Comparison of ENCODE assay signal across 1 fruit fly cellular context in genomic region chr3R:7074297-7075114, dm6.
A peak's percentile ranks its signal among the peaks of the same experiment; 100 is the strongest.
TF ChIP-seq lines count a peak whose summit lies in the region.

Gene Ufl1, minus strand, starts transcription at chr3R:7074452.
Gene CG1943, plus strand, starts transcription at chr3R:7074859.

TF ChIP-seq in whole organism, embryonic, 481 proteins besides CTCF, POLR2A, EP300 and RAD21 (continued from another document and continues in another):
- no peak for TF ChIP-seq lilli (GFP tag; optimal IDR thresholded peaks at IDR 0.05; lab: Kevin White, UChicago)
- no peak for TF ChIP-seq pan (optimal IDR thresholded peaks at IDR 0.05; lab: Kevin White, UChicago)
- no peak for TF ChIP-seq pan (GFP tag; optimal IDR thresholded peaks at IDR 0.05 in 1 of 2, IDR thresholded peaks at IDR 0.05 in 1 of 2)
- no peak for TF ChIP-seq tio (GFP tag; optimal IDR thresholded peaks at IDR 0.05; lab: Kevin White, UChicago)
- TF ChIP-seq D (optimal IDR thresholded peaks at IDR 0.05; lab: Kevin White, UChicago) = no peak
- TF ChIP-seq D (GFP tag; optimal IDR thresholded peaks at IDR 0.05; lab: Kevin White, UChicago) = no peak
- peak; percentile 88 for TF ChIP-seq pzg (GFP tag; optimal IDR thresholded peaks at IDR 0.05; lab: Kevin White, UChicago)
- peak; percentile 2 for TF ChIP-seq CG30020 (tag; optimal IDR thresholded peaks at IDR 0.05; lab: Kevin White, UChicago)
- TF ChIP-seq CG17186 (GFP tag; optimal IDR thresholded peaks at IDR 0.05; lab: Kevin White, UChicago) = peak; percentile 46
- no peak for TF ChIP-seq CG13123 (GFP tag; optimal IDR thresholded peaks at IDR 0.05; lab: Kevin White, UChicago)
- no peak for TF ChIP-seq CG18764 (GFP tag; optimal IDR thresholded peaks at IDR 0.05; lab: Kevin White, UChicago)
- no peak for TF ChIP-seq sr (GFP tag; IDR thresholded peaks at IDR 0.05; lab: Robert Waterston, UW)
- peak; percentile 78 for TF ChIP-seq cg (GFP tag; optimal IDR thresholded peaks at IDR 0.05; lab: Kevin White, UChicago)
- TF ChIP-seq Six4 (GFP tag; optimal IDR thresholded peaks at IDR 0.05; lab: Kevin White, UChicago) = no peak
- TF ChIP-seq CG2116 (GFP tag; optimal IDR thresholded peaks at IDR 0.05; lab: Kevin White, UChicago) = peak; percentile 83
- no peak for TF ChIP-seq CG17912 (GFP tag; optimal IDR thresholded peaks at IDR 0.05; lab: Kevin White, UChicago)
- peak; percentile 44 for TF ChIP-seq gcm (GFP tag; optimal IDR thresholded peaks at IDR 0.05; lab: Kevin White, UChicago)
- no peak for TF ChIP-seq Meics (GFP tag; optimal IDR thresholded peaks at IDR 0.05; lab: Kevin White, UChicago)
- TF ChIP-seq CG16863 (GFP tag; optimal IDR thresholded peaks at IDR 0.05; lab: Kevin White, UChicago) = no peak
- no peak for TF ChIP-seq sisA (GFP tag; IDR thresholded peaks at IDR 0.05; lab: Robert Waterston, UW)
- no peak for TF ChIP-seq CG18619 (GFP tag; optimal IDR thresholded peaks at IDR 0.05; lab: Kevin White, UChicago)
- TF ChIP-seq CG15011 (GFP tag; optimal IDR thresholded peaks at IDR 0.05; lab: Kevin White, UChicago) = no peak
- TF ChIP-seq YL-1 (GFP tag; optimal IDR thresholded peaks at IDR 0.05; lab: Kevin White, UChicago) = peak; percentile 69
- TF ChIP-seq CG31224 (GFP tag; IDR thresholded peaks at IDR 0.05; lab: Robert Waterston, UW) = no peak
- no peak for TF ChIP-seq CG1602 (GFP tag; optimal IDR thresholded peaks at IDR 0.05; lab: Kevin White, UChicago)
- peak; percentile 92 for TF ChIP-seq CG3995 (GFP tag; optimal IDR thresholded peaks at IDR 0.05; lab: Kevin White, UChicago)
- TF ChIP-seq CoRest (tag; optimal IDR thresholded peaks at IDR 0.05; lab: Kevin White, UChicago) = peak; percentile 67
- peak; percentile 25 for TF ChIP-seq Max (GFP tag; optimal IDR thresholded peaks at IDR 0.05; lab: Kevin White, UChicago)
- TF ChIP-seq MESR4 (GFP tag; optimal IDR thresholded peaks at IDR 0.05; lab: Kevin White, UChicago) = peak; percentile 75
- no peak for TF ChIP-seq E2f1 (GFP tag; IDR thresholded peaks at IDR 0.05; lab: Robert Waterston, UW)
- TF ChIP-seq CG5953 (GFP tag; IDR thresholded peaks at IDR 0.05; lab: Robert Waterston, UW) = no peak
- peak; percentile 86 for TF ChIP-seq pita (GFP tag; optimal IDR thresholded peaks at IDR 0.05; lab: Kevin White, UChicago)
- no peak for TF ChIP-seq CG4707 (GFP tag; optimal IDR thresholded peaks at IDR 0.05; lab: Kevin White, UChicago)
- TF ChIP-seq Lpt (GFP tag; optimal IDR thresholded peaks at IDR 0.05; lab: Kevin White, UChicago) = no peak
- no peak for TF ChIP-seq CG17385 (GFP tag; optimal IDR thresholded peaks at IDR 0.05; lab: Kevin White, UChicago)
- peak; percentile 99 for TF ChIP-seq nerfin-1 (tag; optimal IDR thresholded peaks at IDR 0.05; lab: Kevin White, UChicago)
- TF ChIP-seq Med (GFP tag; lab: Kevin White, UChicago) = peak; percentile 61
- peak in 1 of 2 experiments; percentile 35 for TF ChIP-seq bsh (GFP tag; optimal IDR thresholded peaks at IDR 0.05; lab: Kevin White, UChicago)
- peak; percentile 88 for TF ChIP-seq Sin3A (optimal IDR thresholded peaks at IDR 0.05; lab: Kevin White, UChicago)
- no peak for TF ChIP-seq CG5180 (GFP tag; optimal IDR thresholded peaks at IDR 0.05; lab: Kevin White, UChicago)
- no peak for TF ChIP-seq Gsc (GFP tag; IDR thresholded peaks at IDR 0.05; lab: Robert Waterston, UW)
- no peak for TF ChIP-seq HLH4C (GFP tag; IDR thresholded peaks at IDR 0.05; lab: Robert Waterston, UW; ENCODE audit: partially characterized antibody)
- no peak for TF ChIP-seq unpg (GFP tag; optimal IDR thresholded peaks at IDR 0.05; lab: Kevin White, UChicago)
- no peak for TF ChIP-seq nerfin-2 (GFP tag; IDR thresholded peaks at IDR 0.05; lab: Robert Waterston, UW; ENCODE audit: partially characterized antibody)
- TF ChIP-seq CG11398 (GFP tag; optimal IDR thresholded peaks at IDR 0.05; lab: Kevin White, UChicago) = no peak
- TF ChIP-seq CG14710 (tag; optimal IDR thresholded peaks at IDR 0.05; lab: Kevin White, UChicago) = peak; percentile 94
- no peak for TF ChIP-seq fd96Cb (tag; optimal IDR thresholded peaks at IDR 0.05; lab: Kevin White, UChicago)
- TF ChIP-seq CHES-1-like (GFP tag; optimal IDR thresholded peaks at IDR 0.05; lab: Kevin White, UChicago) = peak; percentile 71
- TF ChIP-seq CG18262 (tag; optimal IDR thresholded peaks at IDR 0.05; lab: Kevin White, UChicago) = no peak
- TF ChIP-seq CG8359 (GFP tag; optimal IDR thresholded peaks at IDR 0.05; lab: Kevin White, UChicago; ENCODE audit: borderline replicate concordance) = no peak
- no peak for TF ChIP-seq bcd (GFP tag; optimal IDR thresholded peaks at IDR 0.05; lab: Kevin White, UChicago)
- no peak for TF ChIP-seq bbx (GFP tag; IDR thresholded peaks at IDR 0.05; lab: Robert Waterston, UW; ENCODE audit: partially characterized antibody)
- peak; percentile 1 for TF ChIP-seq Dad (GFP tag; optimal IDR thresholded peaks at IDR 0.05; lab: Kevin White, UChicago)
- TF ChIP-seq Mad (GFP tag; optimal IDR thresholded peaks at IDR 0.05; lab: Kevin White, UChicago) = no peak
- TF ChIP-seq MBD-R2 (GFP tag; IDR thresholded peaks at IDR 0.05; lab: Robert Waterston, UW) = no peak
- no peak for TF ChIP-seq CG8290 (GFP tag; optimal IDR thresholded peaks at IDR 0.05; lab: Kevin White, UChicago)
- peak in 1 of 2 experiments; percentile 24 for TF ChIP-seq CG8290 (tag; optimal IDR thresholded peaks at IDR 0.05; lab: Kevin White, UChicago)
- no peak for TF ChIP-seq B-H2 (GFP tag; optimal IDR thresholded peaks at IDR 0.05; lab: Kevin White, UChicago)
- no peak for TF ChIP-seq zfh2 (GFP tag; optimal IDR thresholded peaks at IDR 0.05; lab: Kevin White, UChicago)
- no peak for TF ChIP-seq CG14965 (GFP tag; optimal IDR thresholded peaks at IDR 0.05; lab: Kevin White, UChicago; ENCODE audit: borderline replicate concordance)
- peak; percentile 6 for TF ChIP-seq CG17829 (tag; optimal IDR thresholded peaks at IDR 0.05; lab: Kevin White, UChicago)
- TF ChIP-seq CG7372 (GFP tag; IDR thresholded peaks at IDR 0.05; lab: Robert Waterston, UW) = no peak
- no peak for TF ChIP-seq ttk (GFP tag; IDR thresholded peaks at IDR 0.05; lab: Robert Waterston, UW)
- peak; percentile 58 for TF ChIP-seq CG2712 (tag; optimal IDR thresholded peaks at IDR 0.05; lab: Kevin White, UChicago)
- TF ChIP-seq NC2α (GFP tag; optimal IDR thresholded peaks at IDR 0.05; lab: Kevin White, UChicago) = no peak
- TF ChIP-seq hth (optimal IDR thresholded peaks at IDR 0.05; lab: Kevin White, UChicago) = no peak
- peak; percentile 92 for TF ChIP-seq Lhr (GFP tag; optimal IDR thresholded peaks at IDR 0.05; lab: Kevin White, UChicago)
- TF ChIP-seq CG6254 (GFP tag; optimal IDR thresholded peaks at IDR 0.05; lab: Kevin White, UChicago) = peak; percentile 3
- peak; percentile 74 for TF ChIP-seq ewg (GFP tag; optimal IDR thresholded peaks at IDR 0.05; lab: Kevin White, UChicago)
- no peak for TF ChIP-seq sima (GFP tag; optimal IDR thresholded peaks at IDR 0.05; lab: Kevin White, UChicago)
- TF ChIP-seq CG2889 (GFP tag; IDR thresholded peaks at IDR 0.05; lab: Robert Waterston, UW) = no peak
- TF ChIP-seq pho (GFP tag; optimal IDR thresholded peaks at IDR 0.05; lab: Kevin White, UChicago) = peak; percentile 20
- TF ChIP-seq Asciz (GFP tag; optimal IDR thresholded peaks at IDR 0.05; lab: Kevin White, UChicago) = no peak
- TF ChIP-seq HHEX (GFP tag; optimal IDR thresholded peaks at IDR 0.05; lab: Kevin White, UChicago) = no peak
- TF ChIP-seq insv (GFP tag; optimal IDR thresholded peaks at IDR 0.05; lab: Kevin White, UChicago) = peak in 1 of 2 experiments; percentile 31
- TF ChIP-seq da (GFP tag; optimal IDR thresholded peaks at IDR 0.05; lab: Kevin White, UChicago) = no peak
- no peak for TF ChIP-seq CG32772 (GFP tag; IDR thresholded peaks at IDR 0.05; lab: Robert Waterston, UW)
- TF ChIP-seq CG12219 (GFP tag; optimal IDR thresholded peaks at IDR 0.05; lab: Kevin White, UChicago) = no peak
- no peak for TF ChIP-seq CG3407 (GFP tag; optimal IDR thresholded peaks at IDR 0.05; lab: Kevin White, UChicago)
- TF ChIP-seq CG11723 (GFP tag; optimal IDR thresholded peaks at IDR 0.05; lab: Kevin White, UChicago) = no peak
- TF ChIP-seq dati (GFP tag; IDR thresholded peaks at IDR 0.05; lab: Robert Waterston, UW) = no peak
- TF ChIP-seq CG12071 (GFP tag; optimal IDR thresholded peaks at IDR 0.05; lab: Kevin White, UChicago) = no peak
- TF ChIP-seq CG15479 (GFP tag; optimal IDR thresholded peaks at IDR 0.05; lab: Kevin White, UChicago) = peak; percentile 34
- TF ChIP-seq CG8388 (GFP tag; optimal IDR thresholded peaks at IDR 0.05; lab: Kevin White, UChicago) = no peak
- no peak for TF ChIP-seq Ptx1 (GFP tag; IDR thresholded peaks at IDR 0.05; lab: Robert Waterston, UW)
- TF ChIP-seq CG12769 (tag; optimal IDR thresholded peaks at IDR 0.05; lab: Kevin White, UChicago) = peak; percentile 19
- TF ChIP-seq CG5245 (GFP tag; optimal IDR thresholded peaks at IDR 0.05; lab: Kevin White, UChicago) = no peak
- TF ChIP-seq ap (GFP tag; IDR thresholded peaks at IDR 0.05; lab: Robert Waterston, UW) = no peak
- TF ChIP-seq Adf1 (GFP tag; IDR thresholded peaks at IDR 0.05; lab: Robert Waterston, UW) = no peak
- peak; percentile 72 for TF ChIP-seq Hmr (GFP tag; optimal IDR thresholded peaks at IDR 0.05; lab: Kevin White, UChicago)
- TF ChIP-seq slbo (GFP tag; IDR thresholded peaks at IDR 0.05; lab: Robert Waterston, UW) = no peak
- TF ChIP-seq CG2120 (GFP tag; optimal IDR thresholded peaks at IDR 0.05; lab: Kevin White, UChicago) = peak; percentile 27
- peak in 1 of 2 experiments; percentile 55 for TF ChIP-seq Pdp1 (GFP tag; optimal IDR thresholded peaks at IDR 0.05; lab: Kevin White, UChicago)
- no peak for TF ChIP-seq CG17802 (tag; optimal IDR thresholded peaks at IDR 0.05; lab: Kevin White, UChicago)
- no peak for TF ChIP-seq CG7271 (tag; optimal IDR thresholded peaks at IDR 0.05; lab: Kevin White, UChicago)
- TF ChIP-seq NFAT (GFP tag; IDR thresholded peaks at IDR 0.05; lab: Robert Waterston, UW) = no peak
- TF ChIP-seq CG4617 (GFP tag; optimal IDR thresholded peaks at IDR 0.05; lab: Kevin White, UChicago; ENCODE audit: borderline replicate concordance) = peak; percentile 46
- TF ChIP-seq CG9437 (GFP tag; optimal IDR thresholded peaks at IDR 0.05; lab: Kevin White, UChicago) = peak; percentile 73
- TF ChIP-seq chn (GFP tag; optimal IDR thresholded peaks at IDR 0.05; lab: Kevin White, UChicago) = no peak
- no peak for TF ChIP-seq Dbx (GFP tag; IDR thresholded peaks at IDR 0.05; lab: Robert Waterston, UW)
- no peak for TF ChIP-seq chif (GFP tag; optimal IDR thresholded peaks at IDR 0.05; lab: Kevin White, UChicago)
- TF ChIP-seq CG12391 (tag; optimal IDR thresholded peaks at IDR 0.05; lab: Kevin White, UChicago) = peak; percentile 25
- no peak for TF ChIP-seq Sox100B (GFP tag; optimal IDR thresholded peaks at IDR 0.05; lab: Kevin White, UChicago)
- TF ChIP-seq Hsf (GFP tag; optimal IDR thresholded peaks at IDR 0.05; lab: Kevin White, UChicago) = peak; percentile 19
- TF ChIP-seq Eip74EF (GFP tag; optimal IDR thresholded peaks at IDR 0.05; lab: Kevin White, UChicago) = peak in 1 of 2 experiments; percentile 62
- TF ChIP-seq Bdp1 (GFP tag; optimal IDR thresholded peaks at IDR 0.05; lab: Kevin White, UChicago) = peak; percentile 16
- no peak for TF ChIP-seq CG1647 (GFP tag; optimal IDR thresholded peaks at IDR 0.05; lab: Kevin White, UChicago)
- TF ChIP-seq hkb (optimal IDR thresholded peaks at IDR 0.05; lab: Kevin White, UChicago) = peak; percentile 49
- no peak for TF ChIP-seq hkb (GFP tag; IDR thresholded peaks at IDR 0.05; lab: Robert Waterston, UW)
- peak; percentile 10 for TF ChIP-seq CG9727 (GFP tag; optimal IDR thresholded peaks at IDR 0.05; lab: Kevin White, UChicago)
- TF ChIP-seq Dek (tag; optimal IDR thresholded peaks at IDR 0.05; lab: Kevin White, UChicago) = peak; percentile 18
- no peak for TF ChIP-seq ERR (GFP tag; optimal IDR thresholded peaks at IDR 0.05; lab: Kevin White, UChicago)
- TF ChIP-seq Ssrp (tag; optimal IDR thresholded peaks at IDR 0.05; lab: Kevin White, UChicago) = no peak
- TF ChIP-seq tap (tag; optimal IDR thresholded peaks at IDR 0.05; lab: Kevin White, UChicago) = no peak
- TF ChIP-seq crol (GFP tag; IDR thresholded peaks at IDR 0.05; lab: Robert Waterston, UW) = no peak
- TF ChIP-seq shn (GFP tag; optimal IDR thresholded peaks at IDR 0.05; lab: Kevin White, UChicago) = no peak
- no peak for TF ChIP-seq vvl (GFP tag; IDR thresholded peaks at IDR 0.05; lab: Robert Waterston, UW)
- TF ChIP-seq Hr51 (GFP tag; optimal IDR thresholded peaks at IDR 0.05; lab: Kevin White, UChicago) = peak in 1 of 2 experiments; percentile 2
- TF ChIP-seq CG9797 (GFP tag; optimal IDR thresholded peaks at IDR 0.05; lab: Kevin White, UChicago) = peak; percentile 92
- TF ChIP-seq CG34376 (GFP tag; optimal IDR thresholded peaks at IDR 0.05; lab: Kevin White, UChicago) = no peak
- no peak for TF ChIP-seq salm (tag; optimal IDR thresholded peaks at IDR 0.05; lab: Kevin White, UChicago)
- no peak for TF ChIP-seq CG1233 (GFP tag; optimal IDR thresholded peaks at IDR 0.05; lab: Kevin White, UChicago)
- TF ChIP-seq Hmx (GFP tag; optimal IDR thresholded peaks at IDR 0.05; lab: Kevin White, UChicago) = no peak
- TF ChIP-seq lola (GFP tag; optimal IDR thresholded peaks at IDR 0.05; lab: Kevin White, UChicago) = peak in 1 of 3 experiments; percentile 14
- peak; percentile 38 for TF ChIP-seq CG6854 (GFP tag; optimal IDR thresholded peaks at IDR 0.05; lab: Kevin White, UChicago)
- no peak for TF ChIP-seq H2.0 (GFP tag; IDR thresholded peaks at IDR 0.05; lab: Robert Waterston, UW)
- TF ChIP-seq jigr1 (GFP tag; IDR thresholded peaks at IDR 0.05; lab: Robert Waterston, UW) = no peak
- TF ChIP-seq HLHmδ (GFP tag; optimal IDR thresholded peaks at IDR 0.05; lab: Kevin White, UChicago) = no peak
- no peak for TF ChIP-seq Aef1 (GFP tag; IDR thresholded peaks at IDR 0.05; lab: Robert Waterston, UW)
- TF ChIP-seq Kr (GFP tag; optimal IDR thresholded peaks at IDR 0.05; lab: Kevin White, UChicago) = no peak
- TF ChIP-seq ci (GFP tag; IDR thresholded peaks at IDR 0.05; lab: Robert Waterston, UW) = no peak
- TF ChIP-seq gem (tag; optimal IDR thresholded peaks at IDR 0.05; lab: Kevin White, UChicago) = peak; percentile 22
- TF ChIP-seq CG7786 (GFP tag; optimal IDR thresholded peaks at IDR 0.05; lab: Kevin White, UChicago) = no peak
- TF ChIP-seq pum (GFP tag; optimal IDR thresholded peaks at IDR 0.05; lab: Kevin White, UChicago) = no peak
- TF ChIP-seq HLH54F (GFP tag; optimal IDR thresholded peaks at IDR 0.05; lab: Kevin White, UChicago) = no peak
- no peak for TF ChIP-seq dimm (GFP tag; IDR thresholded peaks at IDR 0.05; lab: Robert Waterston, UW)
- TF ChIP-seq Chrac-16 (GFP tag; optimal IDR thresholded peaks at IDR 0.05; lab: Kevin White, UChicago) = no peak
- no peak for TF ChIP-seq trh (GFP tag; optimal IDR thresholded peaks at IDR 0.05; lab: Kevin White, UChicago)
